Fruit fly (Drosophila melanogaster) whole organism: Measurements from ENCODE around the gene alphaTub84B.

Experiments
- CG8478 ChIP-seq: fragments of >200 bp; optimal IDR thresholded peaks from 2 replicates; lab custom pipeline; 2018; ENCODE audit warnings: inconsistent platforms
- Dll ChIP-seq: fragments of >200 bp; optimal IDR thresholded peaks from 2 replicates; lab custom pipeline; 2017
- EcR ChIP-seq, 2 experiments: fragments of >200 bp; optimal IDR thresholded peaks; 2 replicates each; lab custom pipeline; 2017; ENCODE audit warnings: missing biosample characterization in 2 of 2, missing genetic modification characterization in 2 of 2, missing genetic modification reagents in 2 of 2
- pan ChIP-seq: fragments of >200 bp; optimal IDR thresholded peaks from 2 replicates; lab custom pipeline; 2017
- psq ChIP-seq: fragments of >200 bp; optimal IDR thresholded peaks from 2 replicates; lab custom pipeline; 2017
- usp ChIP-seq: fragments of >200 bp; optimal IDR thresholded peaks from 2 replicates; lab custom pipeline; 2017; ENCODE audit warnings: missing biosample characterization, missing genetic modification characterization, mixed read lengths

The alphaTub84B gene

DNA sequence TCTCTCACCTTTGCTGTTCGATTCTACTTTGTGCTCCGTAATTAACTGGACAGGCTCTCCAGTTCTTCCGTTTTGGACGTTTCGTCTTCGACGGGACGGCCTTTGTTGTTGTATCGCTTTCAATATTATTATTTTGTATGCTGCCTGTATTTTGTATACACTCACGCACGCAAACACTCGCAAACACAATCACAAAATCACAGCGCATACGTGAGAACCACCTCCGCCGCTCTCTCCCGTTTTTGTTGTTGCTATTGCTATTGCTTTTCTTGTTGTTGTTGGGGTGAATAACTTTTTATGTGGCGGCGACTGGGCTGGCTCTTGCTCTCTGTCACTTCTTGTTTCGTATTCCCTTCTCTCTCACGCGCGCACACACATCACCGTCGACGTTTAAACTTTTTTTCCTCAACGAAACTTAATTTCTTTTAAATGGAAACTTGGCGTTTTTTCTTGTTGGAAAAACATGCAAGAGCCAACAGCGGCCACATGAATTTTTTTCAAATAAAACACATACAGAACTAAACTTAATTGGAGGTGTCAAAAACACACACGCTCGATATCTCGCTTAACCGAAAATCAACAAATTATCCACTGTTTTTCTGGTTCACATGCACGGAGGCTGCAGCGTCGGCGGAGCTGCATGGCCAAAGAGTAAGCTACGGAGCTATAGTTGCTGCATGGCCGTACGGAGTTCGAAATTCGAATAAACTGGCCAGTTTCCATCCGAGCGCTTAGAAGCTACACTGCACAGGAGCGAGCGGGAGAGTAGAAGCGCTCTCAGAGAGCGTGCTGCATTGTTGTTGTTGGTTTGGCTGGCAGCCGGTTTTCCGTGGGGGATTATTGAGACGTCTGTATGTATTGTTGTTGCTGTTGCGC is 21.6 kb downstream of the alphaTub84B start:
- no peak for TF ChIP-seq psq (lab: Kevin White, UChicago)
- TF ChIP-seq EcR (GFP tag; optimal IDR thresholded peaks at IDR 0.05; lab: Kevin White, UChicago) = peak in 1 of 2 experiments; percentile 95
- TF ChIP-seq Dll = peak; percentile 94
- TF ChIP-seq CG8478 = no peak

- TF ChIP-seq Dll (no peak), usp (no peak), CG8478 (no peak), EcR (GFP tag; optimal IDR thresholded peaks at IDR 0.05; lab: Kevin White, UChicago) (no peak), psq (lab: Kevin White, UChicago) (no peak), pan (lab: Kevin White, UChicago) (no peak)
Observed at dm6 chr3R:7108589-7109312, 22.4 kb downstream of the alphaTub84B start.

- TF ChIP-seq EcR (GFP tag; optimal IDR thresholded peaks at IDR 0.05; lab: Kevin White, UChicago) = peak in 1 of 2 experiments; percentile 59
- TF ChIP-seq usp = no peak
Observed at dm6 chr3R:7109760-7110303, 23.4 kb downstream of the alphaTub84B start.

DNA sequence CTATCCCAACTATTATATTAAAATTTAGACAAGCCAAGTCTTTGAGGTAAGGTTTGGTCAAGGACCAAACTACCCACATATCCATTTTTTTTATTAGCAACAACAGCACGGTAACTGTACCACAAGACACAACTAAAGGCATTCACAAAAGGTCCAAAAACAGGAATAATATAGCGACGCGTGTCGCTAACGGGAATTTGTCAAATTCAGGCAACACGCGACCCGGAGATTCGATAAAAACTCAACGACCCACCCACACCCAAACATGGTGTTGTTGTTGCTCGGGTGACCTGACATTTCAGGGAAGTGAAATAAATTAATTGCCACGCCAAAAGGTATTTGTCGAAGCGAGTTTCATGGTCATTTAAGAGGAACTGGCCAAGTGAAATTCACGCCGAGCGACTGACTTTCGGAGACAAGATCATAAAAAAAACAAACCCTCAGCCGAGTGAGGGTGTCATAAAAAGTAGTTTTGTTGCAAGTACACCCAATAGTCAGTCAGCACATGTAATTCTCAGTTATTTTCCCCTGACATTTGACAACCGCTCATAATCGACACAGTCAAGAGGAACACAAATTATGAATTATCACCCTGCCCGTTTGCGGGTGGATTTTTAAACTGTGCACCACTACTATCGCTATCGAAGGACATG is 24.9 kb downstream of the alphaTub84B start:
- no peak for TF ChIP-seq Dll
- TF ChIP-seq CG8478 = no peak
- TF ChIP-seq EcR (GFP tag; optimal IDR thresholded peaks at IDR 0.05; lab: Kevin White, UChicago) = no peak
- TF ChIP-seq psq (lab: Kevin White, UChicago) = no peak
- TF ChIP-seq usp = no peak
- TF ChIP-seq pan (lab: Kevin White, UChicago) = no peak

DNA sequence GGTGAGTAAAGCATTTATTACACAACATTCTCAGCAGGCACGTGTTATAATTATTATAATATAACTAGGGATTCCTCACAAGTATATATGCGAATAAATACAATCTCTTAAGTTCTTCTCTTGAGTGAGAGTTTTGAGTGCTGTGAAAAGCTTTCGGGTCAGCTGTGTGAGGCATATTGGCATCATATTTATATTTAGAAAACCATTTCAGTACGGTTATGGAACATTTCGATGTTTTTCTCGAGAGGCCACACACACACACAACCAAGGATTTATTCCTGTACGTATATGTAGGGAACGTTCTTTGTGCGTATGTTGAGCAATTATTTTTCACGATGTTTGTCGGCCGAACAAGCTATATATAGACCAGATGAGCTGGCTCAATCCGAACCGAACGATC is 26.6 kb downstream of the alphaTub84B start:
- no peak for TF ChIP-seq EcR (GFP tag; optimal IDR thresholded peaks at IDR 0.05; lab: Kevin White, UChicago)
- no peak for TF ChIP-seq Dll
- TF ChIP-seq CG8478 = no peak
- TF ChIP-seq usp = no peak
- TF ChIP-seq psq (lab: Kevin White, UChicago) = no peak
- TF ChIP-seq pan (lab: Kevin White, UChicago) = no peak

DNA sequence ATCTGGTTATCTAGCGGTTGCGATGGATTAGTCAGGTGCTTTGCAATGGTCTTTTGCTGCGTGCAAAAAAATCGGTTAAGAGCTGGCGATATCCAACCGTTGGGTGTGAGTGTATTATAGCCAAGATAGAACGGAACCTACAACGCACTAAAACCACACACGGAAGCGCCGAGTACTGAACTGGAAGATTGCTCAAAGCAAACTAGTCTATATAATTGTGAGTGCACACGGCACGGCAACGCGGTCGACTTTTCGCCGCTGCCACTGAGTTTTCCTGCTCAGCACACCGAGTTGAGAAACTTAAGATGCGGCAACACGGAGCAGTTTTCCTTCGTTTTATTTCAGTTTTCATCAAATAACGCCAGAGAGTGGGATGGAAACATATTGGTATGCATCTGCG is 30.1 kb downstream of the alphaTub84B start:
- no peak for TF ChIP-seq Dll
- no peak for TF ChIP-seq pan (lab: Kevin White, UChicago)
- no peak for TF ChIP-seq psq (lab: Kevin White, UChicago)
- no peak for TF ChIP-seq usp
- no peak for TF ChIP-seq EcR (GFP tag; optimal IDR thresholded peaks at IDR 0.05; lab: Kevin White, UChicago)
- TF ChIP-seq CG8478 = no peak

DNA sequence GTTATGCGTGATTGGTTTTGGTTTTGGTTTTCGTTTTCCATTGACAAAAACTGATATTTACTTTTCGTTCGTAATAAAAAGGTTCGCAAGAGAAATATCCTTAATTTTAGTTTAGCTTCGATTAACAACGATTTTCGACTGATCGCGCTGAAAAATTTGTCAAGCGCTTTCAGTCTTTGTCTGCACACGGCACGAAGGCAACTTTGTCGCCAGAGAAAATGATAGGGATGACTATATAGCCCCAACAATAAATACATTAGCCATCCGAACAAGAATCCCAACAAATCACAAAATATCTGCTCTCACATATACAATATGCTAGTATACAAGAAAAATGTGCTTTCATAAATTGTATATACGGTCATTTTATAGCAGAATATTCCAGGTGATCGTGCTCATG is 31.2 kb downstream of the alphaTub84B start, which contains the start of gene Mlp84B:
TSS of gene Mlp84B (minus strand) at position 143 of the 400 bp plus-strand sequence.
- TF ChIP-seq psq (lab: Kevin White, UChicago) = no peak
- no peak for TF ChIP-seq EcR (GFP tag; optimal IDR thresholded peaks at IDR 0.05; lab: Kevin White, UChicago)

DNA sequence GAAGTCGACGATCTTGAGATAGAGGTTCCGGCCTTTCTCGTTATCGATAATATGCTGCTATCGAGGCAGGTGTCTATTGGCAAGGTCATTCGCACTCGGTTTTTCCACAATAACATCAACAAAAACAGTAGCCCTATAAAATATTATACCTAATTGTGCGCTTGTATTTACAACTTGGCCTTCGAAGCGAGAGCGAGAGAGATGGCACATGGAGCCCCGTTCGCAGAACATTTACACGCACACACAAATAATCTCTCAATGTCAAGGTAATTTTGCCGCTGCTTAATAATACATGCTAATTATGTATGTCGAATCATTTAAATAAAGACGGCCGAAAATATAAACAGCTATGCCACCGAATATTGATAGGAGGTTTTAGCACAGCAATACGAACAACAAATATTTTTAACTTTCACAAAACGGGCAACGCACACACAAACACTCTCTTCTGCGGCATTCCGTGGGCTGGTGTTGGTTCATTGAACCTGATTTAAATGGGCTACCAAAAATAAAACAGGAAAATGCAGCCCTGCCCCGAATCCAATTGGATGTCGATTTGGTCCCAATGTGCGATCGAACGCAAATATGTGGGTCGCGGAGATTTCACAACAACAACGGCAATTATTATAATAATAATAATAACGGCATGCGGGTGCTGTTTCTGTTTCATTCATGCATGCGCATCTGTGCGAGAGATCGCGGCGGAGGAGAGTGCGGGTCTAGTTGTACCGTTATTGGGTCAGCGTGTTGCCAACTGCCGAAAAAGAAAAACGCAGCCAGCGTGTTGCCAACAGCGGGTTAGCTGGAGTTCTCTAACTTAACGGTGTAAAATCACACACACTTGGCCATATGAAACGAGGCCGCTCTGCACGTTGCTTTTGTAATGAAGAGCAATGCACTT is 36.0 kb downstream of the alphaTub84B start:
- no peak for TF ChIP-seq psq (lab: Kevin White, UChicago)
- TF ChIP-seq EcR (GFP tag; optimal IDR thresholded peaks at IDR 0.05; lab: Kevin White, UChicago) = peak; percentile 57 to 74
- no peak for TF ChIP-seq usp

DNA sequence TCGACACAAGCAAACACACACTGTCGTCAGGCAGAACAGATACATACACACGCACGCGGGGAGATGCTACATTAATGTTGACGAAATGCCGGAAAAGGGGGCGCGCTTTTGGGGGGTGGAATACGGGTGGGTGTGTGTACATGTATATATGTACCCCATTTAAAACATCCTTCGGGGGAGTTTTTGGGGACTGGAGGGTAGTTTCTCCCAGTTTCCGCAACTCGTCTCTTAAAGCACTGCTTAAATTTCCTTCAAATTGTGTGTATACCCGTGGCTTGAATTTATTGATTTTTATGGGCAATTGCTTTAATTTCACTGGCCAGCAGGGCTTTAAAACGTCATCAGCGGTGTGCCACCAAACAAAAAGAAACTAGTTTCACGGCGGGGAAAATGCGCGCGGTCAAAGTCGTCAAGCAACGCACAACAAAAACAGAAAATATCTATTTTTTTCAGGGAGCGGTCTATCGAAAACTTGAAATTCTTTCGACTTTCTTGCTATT is 36.7 kb downstream of the alphaTub84B start:
- TF ChIP-seq EcR (GFP tag; optimal IDR thresholded peaks at IDR 0.05; lab: Kevin White, UChicago) (no peak), psq (lab: Kevin White, UChicago) (no peak), pan (lab: Kevin White, UChicago) (no peak), Dll (no peak), usp (no peak)

dm6 chr3R:7123699-7124098 is 37.3 kb downstream of the alphaTub84B start:
- no peak for TF ChIP-seq psq (lab: Kevin White, UChicago)
- TF ChIP-seq CG8478 = peak; percentile 85
- TF ChIP-seq pan (lab: Kevin White, UChicago) = no peak
- no peak for TF ChIP-seq Dll

DNA sequence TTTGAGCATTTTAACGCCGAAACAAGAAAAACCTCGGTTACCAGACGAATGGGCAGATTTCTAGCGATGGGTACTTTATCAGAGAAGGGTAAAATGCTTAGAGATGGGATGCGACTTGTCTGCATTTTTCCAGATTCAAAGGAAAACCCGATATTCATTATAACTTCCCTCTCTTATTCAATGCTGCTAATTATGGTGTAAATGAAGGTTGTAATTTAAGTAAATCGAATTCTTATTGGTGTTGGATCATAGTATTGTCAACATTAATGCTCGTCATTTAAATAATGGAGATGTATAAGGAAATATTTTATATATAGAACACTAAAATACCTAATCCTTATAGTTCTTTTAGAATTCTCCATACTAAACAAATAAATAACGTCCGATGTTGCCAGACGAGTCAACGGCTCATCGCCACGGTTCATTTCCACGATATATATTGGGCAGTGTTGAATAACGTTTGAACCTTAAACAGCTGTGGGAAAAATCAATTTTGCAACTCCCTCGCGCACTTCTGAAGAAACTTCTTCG is 37.8 kb downstream of the alphaTub84B start, which contains the start of the genes Alh and CG10098:
TSS of gene Alh (minus strand) at position 77 of the 531 bp plus-strand sequence.
TSS of gene CG10098 (plus strand) at position 440 of the 531 bp plus-strand sequence.
- TF ChIP-seq EcR (GFP tag; optimal IDR thresholded peaks at IDR 0.05; lab: Kevin White, UChicago) = no peak
- TF ChIP-seq psq (lab: Kevin White, UChicago) = no peak
- TF ChIP-seq CG8478 = no peak
- TF ChIP-seq usp = no peak
- TF ChIP-seq Dll = no peak
- no peak for TF ChIP-seq pan (lab: Kevin White, UChicago)
